Worm (Caenorhabditis elegans) whole organism, L2 larva: ENCODE measurements around the gene twk-9.

Experiments used
- C34F6.9 ChIP-seq: fragments of 150-350 bp; optimal IDR thresholded peaks from 2 replicates; lab custom pipeline; 2014; ENCODE audit warnings: missing biosample characterization, missing genetic modification characterization
- F13H6.1 ChIP-seq: sonication (generic microtip); optimal IDR thresholded peaks from 2 replicates; lab custom pipeline; 2016; ENCODE audit warnings: missing genetic modification characterization, missing compliant biosample characterization
- R02D3.7 ChIP-seq: fragments of 150-350 bp; optimal IDR thresholded peaks from 2 replicates; lab custom pipeline; 2014; ENCODE audit warnings: missing biosample characterization, missing genetic modification characterization
- Y55F3AM.14 ChIP-seq: fragments of 200-800 bp; sonication (Bioruptor generic); optimal IDR thresholded peaks from 2 replicates; lab custom pipeline; 2018; ENCODE audit warnings: mild to moderate bottlenecking, missing genetic modification characterization, missing compliant biosample characterization
- ZK546.5 ChIP-seq: sonication (generic microtip); optimal IDR thresholded peaks from 2 replicates; lab custom pipeline; 2017; ENCODE audit warnings: missing biosample characterization, missing genetic modification characterization
- aly-2 ChIP-seq: fragments of 150-350 bp; optimal IDR thresholded peaks from 2 replicates; lab custom pipeline; 2014; ENCODE audit warnings: missing biosample characterization, missing genetic modification characterization
- ama-1 ChIP-seq: fragments of 150-350 bp; optimal IDR thresholded peaks from 2 replicates; lab custom pipeline; 2018; ENCODE audit warnings: inconsistent platforms
- blmp-1 ChIP-seq: sonication (generic microtip); optimal IDR thresholded peaks from 2 replicates; lab custom pipeline; 2017; ENCODE audit warnings: missing genetic modification characterization, mild to moderate bottlenecking, missing compliant biosample characterization, antibody characterized with exemption, moderate library complexity; ENCODE audit not compliant: insufficient read depth
- ceh-82 ChIP-seq: fragments of 150-350 bp; optimal IDR thresholded peaks from 2 replicates; lab custom pipeline; 2014; ENCODE audit warnings: missing biosample characterization, missing genetic modification characterization
- crh-2 ChIP-seq: sonication (generic microtip); optimal IDR thresholded peaks from 2 replicates; lab custom pipeline; 2017; ENCODE audit warnings: missing biosample characterization, missing genetic modification characterization
- dmd-4 ChIP-seq: sonication (generic microtip); optimal IDR thresholded peaks from 2 replicates; lab custom pipeline; 2017; ENCODE audit warnings: missing biosample characterization, missing genetic modification characterization
- elt-1 ChIP-seq: fragments of 150-350 bp; optimal IDR thresholded peaks from 2 replicates; lab custom pipeline; 2014; ENCODE audit warnings: missing biosample characterization, missing genetic modification characterization
- fos-1 ChIP-seq: fragments of 150-350 bp; optimal IDR thresholded peaks from 2 replicates; lab custom pipeline; 2014; ENCODE audit warnings: missing biosample characterization, missing genetic modification characterization
- gmeb-1 ChIP-seq: fragments of 150-350 bp; optimal IDR thresholded peaks from 2 replicates; lab custom pipeline; 2014; ENCODE audit warnings: missing biosample characterization, missing genetic modification characterization
- lin-11 ChIP-seq: fragments of 150-350 bp; sonication (generic microtip); optimal IDR thresholded peaks from 2 replicates; lab custom pipeline; 2014; ENCODE audit warnings: missing biosample characterization, missing genetic modification characterization, inconsistent platforms, mixed read lengths
- lin-13 ChIP-seq: fragments of 150-350 bp; optimal IDR thresholded peaks from 2 replicates; lab custom pipeline; 2014; ENCODE audit warnings: missing biosample characterization, missing genetic modification reagents, missing genetic modification characterization
- lsy-2 ChIP-seq, 2 experiments: fragments of 150-350 bp in 1 of 2; sonication (generic microtip) in 1 of 2; optimal IDR thresholded peaks; 2 replicates each; lab custom pipeline; 2014 to 2017; ENCODE audit warnings: missing biosample characterization in 2 of 2, missing genetic modification characterization in 2 of 2
- mab-5 ChIP-seq: fragments of 150-350 bp; optimal IDR thresholded peaks from 2 replicates; lab custom pipeline; 2014; ENCODE audit warnings: missing biosample characterization, missing genetic modification characterization
- mbf-1 ChIP-seq: sonication (generic microtip); optimal IDR thresholded peaks from 2 replicates; lab custom pipeline; 2017; ENCODE audit warnings: missing biosample characterization, missing genetic modification characterization
- mdl-1 ChIP-seq, 2 experiments: fragments of 150-350 bp in 1 of 2; sonication (generic microtip) in 1 of 2; optimal IDR thresholded peaks; 2 replicates each; lab custom pipeline; 2017; ENCODE audit warnings: missing biosample characterization in 2 of 2, missing genetic modification characterization in 2 of 2
- nhr-10 ChIP-seq: sonication (generic microtip); optimal IDR thresholded peaks from 2 replicates; lab custom pipeline; 2017; ENCODE audit warnings: missing biosample characterization, missing genetic modification characterization
- nhr-11 ChIP-seq: fragments of 150-350 bp; optimal IDR thresholded peaks from 2 replicates; lab custom pipeline; 2014; ENCODE audit warnings: missing biosample characterization, missing genetic modification characterization
- nhr-12 ChIP-seq: fragments of 150-350 bp; optimal IDR thresholded peaks from 2 replicates; lab custom pipeline; 2014; ENCODE audit warnings: missing biosample characterization, missing genetic modification characterization
- nhr-129 ChIP-seq: fragments of 150-350 bp; optimal IDR thresholded peaks from 2 replicates; lab custom pipeline; 2014; ENCODE audit warnings: missing biosample characterization, missing genetic modification characterization
- nhr-21 ChIP-seq: fragments of 150-350 bp; optimal IDR thresholded peaks from 2 replicates; lab custom pipeline; 2014; ENCODE audit warnings: missing biosample characterization, missing genetic modification characterization
- nhr-237 ChIP-seq: fragments of 150-350 bp; optimal IDR thresholded peaks from 2 replicates; lab custom pipeline; 2014; ENCODE audit warnings: missing biosample characterization, missing genetic modification characterization
- nhr-25 ChIP-seq: fragments of 150-350 bp; sonication (generic microtip); optimal IDR thresholded peaks from 3 replicates; lab custom pipeline; 2014; ENCODE audit warnings: missing biosample characterization, missing genetic modification characterization
- nhr-6 ChIP-seq: fragments of 150-350 bp; optimal IDR thresholded peaks from 2 replicates; lab custom pipeline; 2014; ENCODE audit warnings: missing biosample characterization, missing genetic modification characterization
- nhr-77 ChIP-seq: fragments of 150-350 bp; optimal IDR thresholded peaks from 2 replicates; lab custom pipeline; 2014; ENCODE audit warnings: missing biosample characterization, missing genetic modification characterization
- peb-1 ChIP-seq: fragments of 150-350 bp; optimal IDR thresholded peaks from 2 replicates; lab custom pipeline; 2014; ENCODE audit warnings: missing biosample characterization, missing genetic modification characterization
- skn-1 ChIP-seq: sonication (generic microtip); optimal IDR thresholded peaks from 2 replicates; lab custom pipeline; 2017; ENCODE audit warnings: missing biosample characterization, missing genetic modification characterization
- sma-3 ChIP-seq: sonication (generic microtip); optimal IDR thresholded peaks from 2 replicates; lab custom pipeline; 2016; ENCODE audit warnings: missing genetic modification reagents, missing genetic modification characterization, missing compliant biosample characterization
- sma-9 ChIP-seq, 2 experiments: fragments of 150-350 bp in 1 of 2; sonication (generic microtip) in 1 of 2; optimal IDR thresholded peaks; 2 replicates each; lab custom pipeline; 2014 to 2016; ENCODE audit warnings: missing genetic modification characterization in 2 of 2, mild to moderate bottlenecking in 1 of 2, missing biosample characterization in 1 of 2, missing compliant biosample characterization in 1 of 2, missing genetic modification reagents in 1 of 2, moderate library complexity in 1 of 2
- snpc-4 ChIP-seq: fragments of 150-350 bp; optimal IDR thresholded peaks from 2 replicates; lab custom pipeline; 2014; ENCODE audit warnings: missing biosample characterization, missing genetic modification characterization
- unc-39 ChIP-seq: fragments of 150-350 bp; optimal IDR thresholded peaks from 2 replicates; lab custom pipeline; 2014; ENCODE audit warnings: missing biosample characterization, missing genetic modification characterization
- unc-55 ChIP-seq: fragments of 150-350 bp; sonication (generic microtip); optimal IDR thresholded peaks from 3 replicates; lab custom pipeline; 2014; ENCODE audit warnings: missing biosample characterization, missing genetic modification reagents, missing genetic modification characterization
- unc-62 ChIP-seq: fragments of 150-350 bp; optimal IDR thresholded peaks from 2 replicates; lab custom pipeline; 2014; ENCODE audit warnings: missing biosample characterization, missing genetic modification reagents, missing genetic modification characterization
- zag-1 ChIP-seq: fragments of 150-350 bp; optimal IDR thresholded peaks from 2 replicates; lab custom pipeline; 2014; ENCODE audit warnings: missing biosample characterization, missing genetic modification characterization
- ztf-1 ChIP-seq: fragments of 200-800 bp; sonication (Bioruptor generic); conservative IDR thresholded peaks from 2 replicates; pipeline ENCODE4 v1.3.6; 2022; ENCODE audit warnings: missing genetic modification characterization, missing compliant biosample characterization
- ztf-11 ChIP-seq: sonication (generic microtip); optimal IDR thresholded peaks from 2 replicates; lab custom pipeline; 2017; ENCODE audit warnings: missing biosample characterization, missing genetic modification characterization
- ztf-4 ChIP-seq: fragments of 150-350 bp; optimal IDR thresholded peaks from 2 replicates; lab custom pipeline; 2014; ENCODE audit warnings: missing biosample characterization, missing genetic modification characterization

The twk-9 gene

ce11 chrIV:9699062-9699461, 6.1 kb downstream of the twk-9 start:
- TF ChIP-seq gmeb-1 (no peak), unc-39 (tag; lab: Kevin White, UChicago) (no peak), Y55F3AM.14 (GFP tag; lab: Kevin White, UChicago) (no peak), nhr-77 (tag; lab: Kevin White, UChicago) (no peak), F13H6.1 (tag; lab: Kevin White, UChicago) (no peak), dmd-4 (tag; lab: Kevin White, UChicago) (no peak), crh-2 (tag; lab: Kevin White, UChicago) (no peak), aly-2 (tag; lab: Kevin White, UChicago) (no peak), snpc-4 (tag; lab: Kevin White, UChicago) (no peak), ZK546.5 (no peak), lin-11 (tag; lab: Kevin White, UChicago) (no peak), skn-1 (tag; lab: Kevin White, UChicago) (no peak), mbf-1 (no peak), elt-1 (tag; lab: Kevin White, UChicago) (no peak), ztf-1 (no peak), C34F6.9 (tag; lab: Kevin White, UChicago) (no peak)
- TF ChIP-seq, all 48 proteins: peak for 0

DNA sequence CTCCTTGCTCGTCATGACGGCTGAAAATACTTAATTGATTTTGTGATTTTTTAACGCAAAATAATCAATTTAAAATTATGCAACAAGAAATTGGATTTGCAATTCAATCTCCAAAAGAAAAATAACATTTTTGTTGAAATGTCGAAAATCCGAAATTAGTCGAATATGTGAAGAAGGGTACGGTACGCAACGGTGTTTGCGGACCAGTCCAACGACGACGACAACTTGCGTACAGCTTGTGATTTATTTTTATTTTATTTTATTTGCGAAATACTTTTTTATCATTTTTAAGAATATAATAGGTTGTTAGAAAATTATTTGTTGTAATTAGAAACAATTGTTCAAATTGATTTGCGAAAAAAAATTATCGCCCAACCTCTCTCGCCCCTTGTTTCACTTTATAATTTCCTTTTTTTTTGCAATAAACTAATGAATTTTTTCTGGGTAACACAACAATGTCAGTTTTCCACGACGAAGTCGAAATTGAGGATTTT, 13.8 kb downstream of the twk-9 start, which contains the start of the genes dcaf-1 and dph-3:
dcaf-1 (minus strand) TSS at position 20 of the 494 bp plus-strand sequence.
dph-3 (plus strand) TSS at position 444 of the 494 bp plus-strand sequence.
- TF ChIP-seq crh-2 (tag; lab: Kevin White, UChicago), result no peak
- peak; percentile 73 for TF ChIP-seq C34F6.9 (tag; lab: Kevin White, UChicago)
- no peak for TF ChIP-seq ztf-4 (tag; lab: Kevin White, UChicago)
- peak; percentile 62 for TF ChIP-seq lin-13 (GFP tag; lab: Kevin White, UChicago)
- TF ChIP-seq sma-3 (GFP tag; lab: Kevin White, UChicago), result no peak
- TF ChIP-seq unc-62 (GFP tag; lab: Kevin White, UChicago), result no peak
- TF ChIP-seq fos-1 (tag; lab: Kevin White, UChicago), result no peak
- TF ChIP-seq ztf-11 (tag; lab: Kevin White, UChicago), result no peak
- TF ChIP-seq lin-11 (tag; lab: Kevin White, UChicago), result no peak
- TF ChIP-seq mab-5 (tag; lab: Kevin White, UChicago), result peak; percentile 20
- TF ChIP-seq nhr-21 (tag; lab: Kevin White, UChicago), result no peak
- TF ChIP-seq nhr-129 (tag; lab: Kevin White, UChicago), result peak; percentile 40
- peak; percentile 11 for TF ChIP-seq sma-9 (GFP tag; optimal IDR thresholded peaks at IDR 0.05; lab: Kevin White, UChicago)
- no peak for TF ChIP-seq sma-9 (tag; optimal IDR thresholded peaks at IDR 0.05; lab: Kevin White, UChicago)
- TF ChIP-seq nhr-6 (tag; lab: Kevin White, UChicago), result no peak
- peak; percentile 90 to 98 for TF ChIP-seq lsy-2 (tag; optimal IDR thresholded peaks at IDR 0.05; lab: Kevin White, UChicago)
- no peak for TF ChIP-seq skn-1 (tag; lab: Kevin White, UChicago)
- no peak for TF ChIP-seq Y55F3AM.14 (GFP tag; lab: Kevin White, UChicago)
- TF ChIP-seq unc-55 (GFP tag; lab: Kevin White, UChicago), result no peak
- no peak for TF ChIP-seq peb-1 (tag; lab: Kevin White, UChicago)
- no peak for TF ChIP-seq ceh-82 (tag; lab: Kevin White, UChicago)
- TF ChIP-seq zag-1 (tag; lab: Kevin White, UChicago), result no peak
- TF ChIP-seq gmeb-1, result peak; percentile 21
- TF ChIP-seq nhr-25 (tag; lab: Kevin White, UChicago), result no peak
- TF ChIP-seq elt-1 (tag; lab: Kevin White, UChicago), result no peak
- TF ChIP-seq R02D3.7, result no peak
- TF ChIP-seq ama-1 (lab: Kevin White, UChicago), result no peak

DNA sequence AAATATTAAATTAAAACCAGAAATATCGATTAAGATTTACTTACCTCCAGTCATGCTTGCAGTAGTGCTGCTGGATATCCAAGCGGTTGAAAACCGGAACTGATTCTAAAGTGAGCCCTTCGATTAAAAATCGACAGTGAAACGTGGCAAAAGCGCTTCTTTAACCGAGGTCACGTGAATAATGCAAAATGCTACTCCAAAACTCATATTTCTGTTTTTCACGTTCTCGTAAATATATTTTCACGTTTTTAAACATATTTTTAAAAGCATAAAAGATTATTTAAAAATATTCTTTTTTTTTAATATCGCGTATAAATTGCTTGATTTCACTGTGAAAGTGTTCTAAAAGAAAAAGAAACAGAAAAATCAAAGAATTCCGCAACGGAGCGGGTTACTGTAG, 16.2 kb downstream of the twk-9 start, which contains the start of gene ant-1.3:
ant-1.3 (minus strand) TSS at position 101 of the 400 bp plus-strand sequence.
- TF ChIP-seq lin-13 (GFP tag; lab: Kevin White, UChicago), result no peak
- TF ChIP-seq dmd-4 (tag; lab: Kevin White, UChicago), result no peak
- TF ChIP-seq aly-2 (tag; lab: Kevin White, UChicago), result no peak
- TF ChIP-seq nhr-21 (tag; lab: Kevin White, UChicago), result no peak
- no peak for TF ChIP-seq nhr-10
- no peak for TF ChIP-seq nhr-6 (tag; lab: Kevin White, UChicago)
- TF ChIP-seq snpc-4 (tag; lab: Kevin White, UChicago), result no peak
- TF ChIP-seq nhr-11 (tag; lab: Kevin White, UChicago), result no peak
- no peak for TF ChIP-seq Y55F3AM.14 (GFP tag; lab: Kevin White, UChicago)
- TF ChIP-seq mdl-1 (tag; optimal IDR thresholded peaks at IDR 0.05; lab: Kevin White, UChicago), result no peak
- no peak for TF ChIP-seq nhr-237 (tag; lab: Kevin White, UChicago)
- no peak for TF ChIP-seq lsy-2 (tag; optimal IDR thresholded peaks at IDR 0.05; lab: Kevin White, UChicago)
- no peak for TF ChIP-seq blmp-1 (tag; lab: Kevin White, UChicago)
- TF ChIP-seq sma-3 (GFP tag; lab: Kevin White, UChicago), result no peak
- no peak for TF ChIP-seq nhr-12
- TF ChIP-seq nhr-25 (tag; lab: Kevin White, UChicago), result no peak
- no peak for TF ChIP-seq lin-11 (tag; lab: Kevin White, UChicago)
